Fruit fly (Drosophila melanogaster): ENCODE data around the gene MED20.
A peak's percentile ranks its signal among the peaks of the same experiment; 100 is the strongest.

The MED20 gene

dm6 chr2L:8100489-8101352 lies 28.1 kb upstream of the MED20 start (continued):
- no peak for TF ChIP-seq D (optimal IDR thresholded peaks at IDR 0.05)
- no peak for TF ChIP-seq D (GFP tag; optimal IDR thresholded peaks at IDR 0.05)
- peak; percentile 14; the same call in 1 of the 2 replicates for TF ChIP-seq Taf1 (GFP tag; IDR thresholded peaks at IDR 0.05)
- TF ChIP-seq pros (GFP tag; optimal IDR thresholded peaks at IDR 0.05): peak; percentile 53
- TF ChIP-seq corto (GFP tag; optimal IDR thresholded peaks at IDR 0.05): no peak
- peak; percentile 99 for TF ChIP-seq mirr (GFP tag; optimal IDR thresholded peaks at IDR 0.05)
- TF ChIP-seq Lim3 (GFP tag; IDR thresholded peaks at IDR 0.05): no peak
- TF ChIP-seq slp2 (GFP tag; optimal IDR thresholded peaks at IDR 0.05): no peak
- TF ChIP-seq Dip3 (GFP tag; optimal IDR thresholded peaks at IDR 0.05): no peak
- no peak for TF ChIP-seq Ets97D (GFP tag; optimal IDR thresholded peaks at IDR 0.05)
- TF ChIP-seq vfl (GFP tag; optimal IDR thresholded peaks at IDR 0.05): no peak
- TF ChIP-seq cwo (GFP tag; optimal IDR thresholded peaks at IDR 0.05): peak; percentile 76
- TF ChIP-seq ato (GFP tag; IDR thresholded peaks at IDR 0.05; ENCODE audit: partially characterized antibody): no peak
- TF ChIP-seq CG17328 (GFP tag; IDR thresholded peaks at IDR 0.05): no peak; the same call in 1 of the 2 replicates
- peak in 1 of 2 experiments; percentile 30 for TF ChIP-seq Hr78 (GFP tag; optimal IDR thresholded peaks at IDR 0.05)
- TF ChIP-seq az2 (GFP tag; optimal IDR thresholded peaks at IDR 0.05): no peak
- no peak for TF ChIP-seq CG10462 (GFP tag; optimal IDR thresholded peaks at IDR 0.05)
- TF ChIP-seq fu2 (GFP tag; optimal IDR thresholded peaks at IDR 0.05): no peak
- TF ChIP-seq CG14441 (GFP tag; IDR thresholded peaks at IDR 0.05): 0 out of 2 replicates have a peak, but pooled peaks have one; percentile 5
- TF ChIP-seq D19B (GFP tag; optimal IDR thresholded peaks at IDR 0.05): no peak
- TF ChIP-seq CG3163 (GFP tag; optimal IDR thresholded peaks at IDR 0.05): no peak
- TF ChIP-seq TFAM (GFP tag; optimal IDR thresholded peaks at IDR 0.05): no peak
- peak; percentile 34 for TF ChIP-seq Kr (GFP tag; optimal IDR thresholded peaks at IDR 0.05)
- TF ChIP-seq crol (GFP tag; IDR thresholded peaks at IDR 0.05): no peak
- TF ChIP-seq GATAe (GFP tag; conservative IDR thresholded peaks at IDR 0.05): peak; percentile 89
- TF ChIP-seq Fer3 (tag; optimal IDR thresholded peaks at IDR 0.05): peak; percentile 2
- no peak for TF ChIP-seq CG18764 (GFP tag; optimal IDR thresholded peaks at IDR 0.05)
- TF ChIP-seq grau (tag; optimal IDR thresholded peaks at IDR 0.05): peak; percentile 41
- TF ChIP-seq cg (GFP tag; optimal IDR thresholded peaks at IDR 0.05): peak; percentile 34
- peak; percentile 23 for TF ChIP-seq CG2712 (tag; optimal IDR thresholded peaks at IDR 0.05)
- TF ChIP-seq CG6765 (GFP tag; optimal IDR thresholded peaks at IDR 0.05): peak; percentile 2
- TF ChIP-seq lab (GFP tag; optimal IDR thresholded peaks at IDR 0.05): peak; percentile 64
- TF ChIP-seq CG2129 (GFP tag; IDR thresholded peaks at IDR 0.05; ENCODE audit: partially characterized antibody): no peak
- peak; percentile 19 for TF ChIP-seq pfk (GFP tag; optimal IDR thresholded peaks at IDR 0.05)
- TF ChIP-seq CG11093 (GFP tag; IDR thresholded peaks at IDR 0.05): no peak
- peak; percentile 10 to 71 for TF ChIP-seq prd (optimal IDR thresholded peaks at IDR 0.05)
- TF ChIP-seq prd (GFP tag; IDR thresholded peaks at IDR 0.05): peak; percentile 12; the same call in 1 of the 3 replicates
- TF ChIP-seq CG10979 (tag; optimal IDR thresholded peaks at IDR 0.05): peak; percentile 4
- no peak for TF ChIP-seq CG3838 (GFP tag; optimal IDR thresholded peaks at IDR 0.05)
- no peak for TF ChIP-seq nom (GFP tag; optimal IDR thresholded peaks at IDR 0.05)
- TF ChIP-seq ro (GFP tag; IDR thresholded peaks at IDR 0.05): no peak
- no peak for TF ChIP-seq CG8359 (GFP tag; optimal IDR thresholded peaks at IDR 0.05; ENCODE audit: borderline replicate concordance)
- peak; percentile 31; the same call in 1 of the 3 replicates for TF ChIP-seq CG17361 (GFP tag; IDR thresholded peaks at IDR 0.05)
- TF ChIP-seq br (optimal IDR thresholded peaks at IDR 0.05): no peak
- TF ChIP-seq Ets65A (GFP tag): no peak
- peak; percentile 9 for TF ChIP-seq CG12391 (tag; optimal IDR thresholded peaks at IDR 0.05)
- no peak for TF ChIP-seq NC2α (GFP tag; optimal IDR thresholded peaks at IDR 0.05)
- no peak for TF ChIP-seq CG6854 (GFP tag; optimal IDR thresholded peaks at IDR 0.05)
- no peak for TF ChIP-seq CG14014 (GFP tag; IDR thresholded peaks at IDR 0.05)

All from whole organism, embryonic.